In the genomic region with DNA sequence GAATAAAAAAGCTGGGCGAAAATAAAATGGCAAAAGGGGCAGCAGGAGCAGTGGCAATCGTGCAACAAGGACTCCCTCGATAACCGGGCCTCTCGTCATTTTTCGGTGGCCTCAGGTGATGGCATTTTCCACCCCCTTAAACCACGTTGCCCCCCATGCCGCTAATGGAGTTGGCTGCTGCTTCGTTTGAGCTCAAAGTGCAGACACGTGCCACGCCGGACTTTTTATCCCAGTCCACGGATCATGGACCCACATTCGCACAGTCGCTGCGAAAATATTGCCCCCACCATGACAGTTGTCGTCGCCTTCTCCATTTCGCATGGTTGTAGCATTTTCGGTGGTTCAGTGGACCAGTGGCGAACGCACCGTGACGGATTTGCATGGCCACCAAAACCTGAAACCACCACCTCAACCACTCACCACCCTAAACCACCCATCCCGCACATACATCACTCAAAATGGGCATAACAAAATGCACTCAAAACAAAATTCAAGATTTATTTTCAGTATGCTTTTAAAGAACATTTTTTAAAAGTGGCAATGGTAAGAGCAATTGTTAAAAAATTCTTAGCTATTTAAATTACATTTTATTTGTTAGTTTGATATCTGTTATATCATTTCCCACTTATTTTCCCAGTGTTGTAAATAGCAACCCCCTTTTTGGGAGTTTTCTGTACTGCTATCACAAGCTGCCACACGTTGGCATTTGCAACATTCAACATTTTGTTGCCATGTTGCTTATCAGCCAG, we compare ENCODE assay signal across 4 fruit fly cellular contexts.
TF ChIP-seq lines count a peak whose summit lies in the region.

No protein-coding gene starts in this region.

- no peak for TF ChIP-seq CTCF in whole organism, embryonic (GFP tag; optimal IDR thresholded peaks at IDR 0.05; lab: Kevin White, UChicago)

TF ChIP-seq in whole organism, embryonic, 481 proteins besides CTCF, POLR2A, EP300 and RAD21 (continues in another document):
- TF ChIP-seq tin (GFP tag; optimal IDR thresholded peaks at IDR 0.05; lab: Kevin White, UChicago): peak; percentile 60
- TF ChIP-seq lilli (GFP tag; optimal IDR thresholded peaks at IDR 0.05; lab: Kevin White, UChicago): peak; percentile 63
- peak; percentile 58 for TF ChIP-seq CG12071 (GFP tag; optimal IDR thresholded peaks at IDR 0.05; lab: Kevin White, UChicago)
- no peak; the same call in 1 of the 2 replicates for TF ChIP-seq CG9932 (GFP tag; IDR thresholded peaks at IDR 0.05; lab: Robert Waterston, UW)
- peak; percentile 10 for TF ChIP-seq Dad (GFP tag; optimal IDR thresholded peaks at IDR 0.05; lab: Kevin White, UChicago)
- peak; percentile 85 for TF ChIP-seq gem (tag; optimal IDR thresholded peaks at IDR 0.05; lab: Kevin White, UChicago)
- peak; percentile 26 for TF ChIP-seq tup (GFP tag; optimal IDR thresholded peaks at IDR 0.05; lab: Kevin White, UChicago)
- no peak; the same call in 2 of the 3 replicates for TF ChIP-seq CG2889 (GFP tag; IDR thresholded peaks at IDR 0.05; lab: Robert Waterston, UW)
- no peak for TF ChIP-seq mld (GFP tag; IDR thresholded peaks at IDR 0.05; lab: Robert Waterston, UW; ENCODE audit: partially characterized antibody)
- peak; percentile 70 for TF ChIP-seq Sox100B (GFP tag; optimal IDR thresholded peaks at IDR 0.05; lab: Kevin White, UChicago)
- peak; percentile 67 for TF ChIP-seq CG10366 (GFP tag; IDR thresholded peaks at IDR 0.05; lab: Robert Waterston, UW)
- TF ChIP-seq B-H1 (GFP tag; IDR thresholded peaks at IDR 0.05; lab: Robert Waterston, UW): no peak
- no peak for TF ChIP-seq Dip3 (GFP tag; optimal IDR thresholded peaks at IDR 0.05; lab: Kevin White, UChicago)
- TF ChIP-seq disco-r (GFP tag; optimal IDR thresholded peaks at IDR 0.05; lab: Kevin White, UChicago): no peak
- TF ChIP-seq insv (GFP tag; optimal IDR thresholded peaks at IDR 0.05; lab: Kevin White, UChicago): no peak
- TF ChIP-seq phol (tag; optimal IDR thresholded peaks at IDR 0.05; lab: Kevin White, UChicago): peak; percentile 80
- peak; percentile 67 for TF ChIP-seq Meics (GFP tag; optimal IDR thresholded peaks at IDR 0.05; lab: Kevin White, UChicago)
- peak; percentile 5 for TF ChIP-seq trh (GFP tag; optimal IDR thresholded peaks at IDR 0.05; lab: Kevin White, UChicago)
- TF ChIP-seq Doc3 (GFP tag; IDR thresholded peaks at IDR 0.05; lab: Robert Waterston, UW; ENCODE audit: partially characterized antibody): no peak
- TF ChIP-seq Hr3 (GFP tag; optimal IDR thresholded peaks at IDR 0.05; lab: Kevin White, UChicago): peak; percentile 63

TF ChIP-seq in whole organism, prepupa, 60 proteins besides CTCF, POLR2A, EP300 and RAD21 (continues in another document):
- TF ChIP-seq CG15336 (GFP tag; IDR thresholded peaks at IDR 0.05; lab: Robert Waterston, UW) (no peak), topi (GFP tag; optimal IDR thresholded peaks at IDR 0.05; lab: Kevin White, UChicago) (peak; percentile 64), OdsH (GFP tag; optimal IDR thresholded peaks at IDR 0.05; lab: Kevin White, UChicago) (peak; percentile 49), fd85E (GFP tag; optimal IDR thresholded peaks at IDR 0.05; lab: Kevin White, UChicago) (no peak), vri (GFP tag; optimal IDR thresholded peaks at IDR 0.05; lab: Kevin White, UChicago) (peak; percentile 35), net (GFP tag; optimal IDR thresholded peaks at IDR 0.05; lab: Kevin White, UChicago) (peak; percentile 42), CG31627 (GFP tag; optimal IDR thresholded peaks at IDR 0.05; lab: Kevin White, UChicago) (peak; percentile 65), Eip93F (GFP tag; optimal IDR thresholded peaks at IDR 0.05; lab: Kevin White, UChicago) (no peak), Sox102F (GFP tag; optimal IDR thresholded peaks at IDR 0.05; lab: Kevin White, UChicago) (peak; percentile 64), Eip75B (GFP tag; optimal IDR thresholded peaks at IDR 0.05; lab: Kevin White, UChicago) (peak; percentile 42), CG8119 (GFP tag; IDR thresholded peaks at IDR 0.05; lab: Robert Waterston, UW) (peak; percentile 32; the same call in 1 of the 3 replicates), CG6808 (GFP tag; optimal IDR thresholded peaks at IDR 0.05; lab: Kevin White, UChicago) (peak; percentile 46), esn (GFP tag; optimal IDR thresholded peaks at IDR 0.05; lab: Kevin White, UChicago) (peak; percentile 73), CG4318 (GFP tag; optimal IDR thresholded peaks at IDR 0.05; lab: Kevin White, UChicago) (no peak), eg (GFP tag; IDR thresholded peaks at IDR 0.05; lab: Robert Waterston, UW) (0 out of 3 replicates have a peak, but pooled peaks have one; percentile 34), spab (GFP tag; optimal IDR thresholded peaks at IDR 0.05; lab: Kevin White, UChicago) (peak; percentile 40), fd59A (GFP tag; optimal IDR thresholded peaks at IDR 0.05; lab: Kevin White, UChicago) (peak; percentile 5), salr (GFP tag; optimal IDR thresholded peaks at IDR 0.05; lab: Kevin White, UChicago) (no peak), CG6163 (GFP tag; IDR thresholded peaks at IDR 0.05; lab: Robert Waterston, UW) (no peak), Eip78C (GFP tag; lab: Kevin White, UChicago) (peak; percentile 86), CG6854 (GFP tag; optimal IDR thresholded peaks at IDR 0.05; lab: Kevin White, UChicago) (no peak)

TF ChIP-seq in whole organism, pupa, 21 proteins besides CTCF, POLR2A, EP300 and RAD21:
- TF ChIP-seq CG10348 (GFP tag; IDR thresholded peaks at IDR 0.05; lab: Robert Waterston, UW) (no peak), Ets98B (GFP tag; IDR thresholded peaks at IDR 0.05; lab: Robert Waterston, UW) (no peak), CG14655 (GFP tag; optimal IDR thresholded peaks at IDR 0.05; lab: Kevin White, UChicago) (peak; percentile 17), EcR (GFP tag; optimal IDR thresholded peaks at IDR 0.05; lab: Kevin White, UChicago) (no peak), Snoo (tag; optimal IDR thresholded peaks at IDR 0.05; lab: Kevin White, UChicago) (peak; percentile 51), CG9948 (tag; optimal IDR thresholded peaks at IDR 0.05; lab: Kevin White, UChicago) (peak; percentile 33), CG15710 (tag; optimal IDR thresholded peaks at IDR 0.05; lab: Kevin White, UChicago) (peak; percentile 52), Pif1B (GFP tag; optimal IDR thresholded peaks at IDR 0.05; lab: Kevin White, UChicago) (peak; percentile 11), CG12605 (GFP tag; IDR thresholded peaks at IDR 0.05; lab: Robert Waterston, UW) (no peak), CG8159 (tag; optimal IDR thresholded peaks at IDR 0.05; lab: Kevin White, UChicago) (peak; percentile 73), CG4496 (GFP tag; IDR thresholded peaks at IDR 0.05; lab: Robert Waterston, UW) (peak; percentile 23; the same call in 1 of the 3 replicates), fd96Ca (GFP tag; IDR thresholded peaks at IDR 0.05; lab: Robert Waterston, UW) (no peak), D1 (tag; optimal IDR thresholded peaks at IDR 0.05; lab: Kevin White, UChicago) (no peak), CG17806 (tag; optimal IDR thresholded peaks at IDR 0.05; lab: Kevin White, UChicago) (peak; percentile 59), CG32121 (GFP tag; IDR thresholded peaks at IDR 0.05; lab: Robert Waterston, UW) (no peak), CG13204 (GFP tag; optimal IDR thresholded peaks at IDR 0.05; lab: Kevin White, UChicago) (no peak), CG34367 (tag; optimal IDR thresholded peaks at IDR 0.05; lab: Kevin White, UChicago) (peak; percentile 45), rn (GFP tag; IDR thresholded peaks at IDR 0.05; lab: Robert Waterston, UW) (no peak), gl (tag; optimal IDR thresholded peaks at IDR 0.05; lab: Kevin White, UChicago) (no peak), Pif1A (GFP tag; optimal IDR thresholded peaks at IDR 0.05; lab: Kevin White, UChicago) (peak; percentile 43), CG8301 (tag; optimal IDR thresholded peaks at IDR 0.05; lab: Kevin White, UChicago) (no peak)
TF ChIP-seq in whole organism, pupa: peak in this region for 10.

TF ChIP-seq in whole organism, wandering third instar larva, 38 proteins besides CTCF, POLR2A, EP300 and RAD21 (continues in another document):
- TF ChIP-seq fru (GFP tag; optimal IDR thresholded peaks at IDR 0.05; lab: Kevin White, UChicago) (peak; percentile 78), brk (GFP tag; optimal IDR thresholded peaks at IDR 0.05; lab: Kevin White, UChicago) (peak; percentile 34), Abd-B (GFP tag; optimal IDR thresholded peaks at IDR 0.05; lab: Kevin White, UChicago) (no peak), Sp1 (GFP tag; optimal IDR thresholded peaks at IDR 0.05; lab: Kevin White, UChicago) (peak; percentile 79), Hnf4 (GFP tag; optimal IDR thresholded peaks at IDR 0.05; lab: Kevin White, UChicago) (peak; percentile 65), br (GFP tag; optimal IDR thresholded peaks at IDR 0.05; lab: Kevin White, UChicago) (peak; percentile 54), Vsx2 (GFP tag; optimal IDR thresholded peaks at IDR 0.05; lab: Kevin White, UChicago; ENCODE audit: partially characterized antibody) (no peak), CG32264 (GFP tag; optimal IDR thresholded peaks at IDR 0.05; lab: Kevin White, UChicago) (no peak), Jra (GFP tag; optimal IDR thresholded peaks at IDR 0.05; lab: Kevin White, UChicago) (peak; percentile 58), jim (GFP tag; optimal IDR thresholded peaks at IDR 0.05; lab: Kevin White, UChicago) (no peak), rgr (GFP tag; optimal IDR thresholded peaks at IDR 0.05; lab: Kevin White, UChicago) (peak; percentile 70), HLH106 (tag; optimal IDR thresholded peaks at IDR 0.05; lab: Kevin White, UChicago) (peak; percentile 75), dmrt93B (GFP tag; optimal IDR thresholded peaks at IDR 0.05; lab: Kevin White, UChicago) (peak; percentile 31), pan (optimal IDR thresholded peaks at IDR 0.05; lab: Kevin White, UChicago) (no peak), h (GFP tag; optimal IDR thresholded peaks at IDR 0.05; lab: Kevin White, UChicago) (peak; percentile 77), CG9705 (GFP tag; optimal IDR thresholded peaks at IDR 0.05; lab: Kevin White, UChicago) (peak; percentile 52), Hr78 (GFP tag; optimal IDR thresholded peaks at IDR 0.05; lab: Kevin White, UChicago) (no peak), usp (GFP tag; optimal IDR thresholded peaks at IDR 0.05; lab: Kevin White, UChicago) (no peak), Hr83 (GFP tag; optimal IDR thresholded peaks at IDR 0.05; lab: Kevin White, UChicago; ENCODE audit: poor library complexity, severe bottlenecking) (no peak), lola (GFP tag; optimal IDR thresholded peaks at IDR 0.05; lab: Kevin White, UChicago) (no peak), sage (GFP tag; optimal IDR thresholded peaks at IDR 0.05; lab: Kevin White, UChicago) (no peak), dl (GFP tag; optimal IDR thresholded peaks at IDR 0.05; lab: Kevin White, UChicago; ENCODE audit: insufficient read depth in 1 of 2, partially characterized antibody in 2 of 2) (no peak), woc (GFP tag; optimal IDR thresholded peaks at IDR 0.05; lab: Kevin White, UChicago) (peak; percentile 65), sv (GFP tag; optimal IDR thresholded peaks at IDR 0.05; lab: Kevin White, UChicago) (peak; percentile 47), Myc (optimal IDR thresholded peaks at IDR 0.05; lab: Kevin White, UChicago) (no peak), Mio (GFP tag; optimal IDR thresholded peaks at IDR 0.05; lab: Kevin White, UChicago) (no peak), psq (GFP tag; optimal IDR thresholded peaks at IDR 0.05; lab: Kevin White, UChicago) (peak; percentile 63)
